Fruit fly (Drosophila melanogaster) whole organism, prepupa: ENCODE results near the gene Ndf.

Source experiments
- Blimp-1 ChIP-seq: fragments of 200-800 bp; sonication (Bioruptor generic); optimal IDR thresholded peaks from 3 replicates; lab custom pipeline; 2017; ENCODE audit warnings: missing biosample characterization, missing genetic modification characterization, mild to moderate bottlenecking, moderate library complexity, missing genetic modification reagents
- CG15336 ChIP-seq: fragments of 200-800 bp; sonication (Bioruptor generic); IDR thresholded peaks from 2 replicates; pipeline ENCODE4 v1.3.6; 2022; ENCODE audit warnings: missing biosample characterization, missing genetic modification characterization
- CG3032 ChIP-seq: fragments of 200-800 bp; optimal IDR thresholded peaks from 2 replicates; lab custom pipeline; 2019; ENCODE audit warnings: missing biosample characterization, mild to moderate bottlenecking, missing genetic modification characterization, moderate library complexity
- CG32006 ChIP-seq: fragments of 200-800 bp; sonication (Bioruptor generic); optimal IDR thresholded peaks from 3 replicates; lab custom pipeline; 2017; ENCODE audit warnings: missing biosample characterization, mild to moderate bottlenecking, missing genetic modification characterization
- CG8119 ChIP-seq: fragments of 200-800 bp; sonication (Bioruptor generic); IDR thresholded peaks from 3 replicates; pipeline ENCODE4 v1.3.6; 2022; ENCODE audit warnings: missing biosample characterization, missing genetic modification characterization
- CG8319 ChIP-seq: fragments of 200-800 bp; sonication (Bioruptor generic); optimal IDR thresholded peaks from 3 replicates; lab custom pipeline; 2016; ENCODE audit warnings: missing biosample characterization, missing genetic modification characterization
- CG8632 ChIP-seq: fragments of 200-800 bp; sonication (Bioruptor generic); optimal IDR thresholded peaks from 3 replicates; lab custom pipeline; 2016; ENCODE audit warnings: missing biosample characterization, missing genetic modification characterization
- Eip93F ChIP-seq: fragments of 200-800 bp; sonication (Bioruptor generic); optimal IDR thresholded peaks from 2 replicates; lab custom pipeline; 2016; ENCODE audit warnings: missing biosample characterization, mild to moderate bottlenecking, missing genetic modification characterization
- OdsH ChIP-seq: fragments of 200-800 bp; sonication (Bioruptor generic); optimal IDR thresholded peaks from 3 replicates; lab custom pipeline; 2016; ENCODE audit warnings: missing biosample characterization, missing genetic modification characterization
- Sox102F ChIP-seq: fragments of 200-800 bp; sonication (Bioruptor generic); optimal IDR thresholded peaks from 2 replicates; lab custom pipeline; 2016; ENCODE audit warnings: missing biosample characterization, mild to moderate bottlenecking, missing genetic modification characterization
- acj6 ChIP-seq: fragments of 200-800 bp; sonication (Bioruptor generic); optimal IDR thresholded peaks from 3 replicates; lab custom pipeline; 2016; ENCODE audit warnings: missing biosample characterization, missing genetic modification characterization
- dsx ChIP-seq: fragments of 200-800 bp; optimal IDR thresholded peaks from 3 replicates; lab custom pipeline; 2019; ENCODE audit warnings: missing biosample characterization, mild to moderate bottlenecking, missing genetic modification characterization, moderate library complexity; ENCODE audit not compliant: poor library complexity, severe bottlenecking

DNA sequence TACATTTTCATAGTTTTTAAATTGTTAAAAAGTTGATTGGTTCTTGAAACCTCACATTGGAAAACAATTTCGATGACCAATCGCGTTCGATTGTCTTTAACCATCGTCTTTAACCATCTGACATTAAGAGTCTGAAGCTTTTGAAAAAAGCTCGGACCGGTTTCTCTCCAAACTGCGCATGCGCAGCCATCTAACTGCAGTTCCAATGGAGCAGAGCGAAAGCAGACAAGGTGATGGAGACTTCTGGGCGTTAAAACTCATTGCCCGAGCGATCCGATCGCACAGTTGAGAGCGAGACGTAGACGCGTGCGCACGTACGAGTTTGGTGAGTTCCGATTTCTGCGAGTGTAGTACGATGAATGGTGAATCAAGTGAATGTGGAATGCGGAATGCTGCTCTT lies 28.8 kb downstream of the Ndf start, which contains the start of gene obst-B:
- TF ChIP-seq CG8119 (GFP tag; lab: Robert Waterston, UW) (no peak; the same call in 2 of the 3 replicates), CG15336 (GFP tag; lab: Robert Waterston, UW) (0 out of 2 replicates have a peak, but pooled peaks have one; percentile 21), CG8632 (no peak), CG8319 (GFP tag; lab: Kevin White, UChicago) (no peak), CG3032 (tag; lab: Kevin White, UChicago) (no peak), acj6 (GFP tag; lab: Kevin White, UChicago) (no peak), dsx (no peak), Eip93F (GFP tag; lab: Kevin White, UChicago) (no peak), Blimp-1 (GFP tag; lab: Kevin White, UChicago) (no peak), Sox102F (GFP tag; lab: Kevin White, UChicago) (no peak), CG32006 (GFP tag; lab: Kevin White, UChicago) (no peak), OdsH (GFP tag; lab: Kevin White, UChicago) (no peak)
